Fruit fly (Drosophila melanogaster) whole organism, wandering third instar larva: ENCODE measurements around the gene RhoGAP18B.

Experiments
- Hr78 ChIP-seq: fragments of >200 bp; optimal IDR thresholded peaks from 2 replicates; lab custom pipeline; 2017; ENCODE audit warnings: missing biosample characterization, missing genetic modification characterization
- Jra ChIP-seq: sonication (Bioruptor generic); optimal IDR thresholded peaks from 2 replicates; lab custom pipeline; 2016; ENCODE audit warnings: missing biosample characterization, missing genetic modification characterization
- lola ChIP-seq: fragments of >200 bp; optimal IDR thresholded peaks from 2 replicates; lab custom pipeline; 2017; ENCODE audit warnings: missing biosample characterization, missing genetic modification characterization

DNA sequence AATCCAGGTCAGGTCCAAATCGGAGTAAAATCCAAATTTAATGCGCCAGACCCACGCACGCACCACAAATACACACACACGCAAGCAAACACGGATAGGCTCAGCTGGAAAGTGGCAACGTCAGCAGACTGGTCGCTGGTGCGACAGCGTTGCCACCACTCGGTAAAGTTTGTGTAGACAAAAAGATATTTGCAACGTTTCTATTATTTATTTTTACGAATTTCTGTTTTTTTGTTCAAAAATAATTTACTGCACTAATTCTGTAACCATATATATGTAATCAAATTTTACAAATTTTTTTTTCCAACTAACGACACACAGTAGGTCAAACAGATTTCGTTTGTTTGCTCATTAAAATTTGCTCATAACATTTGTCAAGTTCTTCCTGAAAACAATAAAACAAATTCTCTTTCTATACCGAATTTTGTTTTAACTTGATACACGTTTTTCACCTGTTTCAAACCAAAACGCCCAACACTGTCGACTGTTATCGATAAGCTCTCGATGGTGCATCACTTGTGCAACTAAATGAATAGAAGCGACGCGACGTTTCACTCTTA lies 12.9 kb upstream of the RhoGAP18B start, which contains the start of the genes CG7556 and CG7453:
- TF ChIP-seq Hr78 (GFP tag; lab: Kevin White, UChicago) (no peak), lola (GFP tag; lab: Kevin White, UChicago) (no peak), Jra (GFP tag; lab: Kevin White, UChicago) (peak; percentile 85)
